Worm (Caenorhabditis elegans) whole organism, mixed stage, embryonic: ENCODE measurements around the gene F02H6.3.

ENCODE experiments used
- ces-1 ChIP-seq: fragments of 150-350 bp; optimal IDR thresholded peaks from 2 replicates; lab custom pipeline; 2014; ENCODE audit warnings: missing biosample characterization, missing genetic modification reagents, missing genetic modification characterization
- elt-1 ChIP-seq: sonication (generic microtip); optimal IDR thresholded peaks from 2 replicates; lab custom pipeline; 2017; ENCODE audit warnings: missing genetic modification characterization, mild to moderate bottlenecking, missing compliant biosample characterization, antibody characterized with exemption, moderate library complexity, borderline replicate concordance; ENCODE audit not compliant: insufficient read depth
- ham-2 ChIP-seq: fragments of 200-800 bp; sonication (Bioruptor generic); optimal IDR thresholded peaks from 2 replicates; lab custom pipeline; 2018; ENCODE audit warnings: mild to moderate bottlenecking, missing genetic modification characterization, missing compliant biosample characterization
- lsy-2 ChIP-seq: fragments of 150-350 bp; optimal IDR thresholded peaks from 2 replicates; lab custom pipeline; 2014; ENCODE audit warnings: missing biosample characterization, missing genetic modification characterization
- mab-5 ChIP-seq: fragments of 150-350 bp; optimal IDR thresholded peaks from 2 replicates; lab custom pipeline; 2014; ENCODE audit warnings: missing biosample characterization, missing genetic modification characterization
- nhr-28 ChIP-seq: fragments of 150-350 bp; optimal IDR thresholded peaks from 2 replicates; lab custom pipeline; 2014; ENCODE audit warnings: missing biosample characterization, missing genetic modification characterization
- sem-2 ChIP-seq: fragments of 200-800 bp; sonication (Bioruptor generic); optimal IDR thresholded peaks from 2 replicates; lab custom pipeline; 2018; ENCODE audit warnings: mild to moderate bottlenecking, missing genetic modification characterization, missing compliant biosample characterization
- ztf-11 ChIP-seq: fragments of 150-350 bp; optimal IDR thresholded peaks from 2 replicates; lab custom pipeline; 2014; ENCODE audit warnings: missing biosample characterization, missing genetic modification characterization

ce11 chrIV:14194317-14194716 is 8.9 kb upstream of the F02H6.3 start:
- TF ChIP-seq ham-2 (no peak), nhr-28 (tag; lab: Kevin White, UChicago) (no peak), ces-1 (GFP tag; lab: Kevin White, UChicago) (no peak), ztf-11 (no peak), lsy-2 (tag; lab: Kevin White, UChicago) (no peak), elt-1 (tag; lab: Kevin White, UChicago) (no peak), sem-2 (no peak), mab-5 (tag; lab: Kevin White, UChicago) (no peak)
